Worm (Caenorhabditis elegans): ENCODE results near the gene tomm-40.

Gene tomm-40

DNA sequence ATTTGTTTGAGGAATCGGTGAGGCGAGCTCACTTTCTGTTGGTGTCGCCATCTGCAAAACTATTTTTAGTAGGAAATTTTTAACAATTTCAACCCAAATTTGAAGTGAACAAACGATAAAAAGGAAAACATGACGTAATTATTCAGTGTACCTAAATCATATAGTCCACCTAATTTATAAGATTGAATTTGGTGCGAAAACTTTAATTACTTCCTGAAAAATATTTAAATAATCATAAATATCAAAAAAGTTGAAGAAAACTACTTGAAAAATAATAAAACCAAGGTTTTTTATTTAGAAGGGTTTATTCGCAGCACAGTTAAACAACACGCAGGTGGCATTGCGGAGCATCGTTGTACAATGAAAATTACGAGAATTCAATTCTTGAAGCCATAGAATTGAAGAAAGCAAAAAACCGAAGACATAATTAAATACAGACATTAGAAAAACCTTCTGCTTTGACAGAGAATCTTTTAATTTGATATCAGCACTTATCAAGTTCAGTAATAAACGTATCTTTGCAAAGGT is at the start of gene tomm-40:
tomm-40 (minus strand) TSS at position 51 of the 528 bp plus-strand sequence.
- TF ChIP-seq F13C5.2 (tag; optimal IDR thresholded peaks at IDR 0.05), result peak; percentile 47
- no peak for TF ChIP-seq ama-1 (optimal IDR thresholded peaks at IDR 0.05)

DNA sequence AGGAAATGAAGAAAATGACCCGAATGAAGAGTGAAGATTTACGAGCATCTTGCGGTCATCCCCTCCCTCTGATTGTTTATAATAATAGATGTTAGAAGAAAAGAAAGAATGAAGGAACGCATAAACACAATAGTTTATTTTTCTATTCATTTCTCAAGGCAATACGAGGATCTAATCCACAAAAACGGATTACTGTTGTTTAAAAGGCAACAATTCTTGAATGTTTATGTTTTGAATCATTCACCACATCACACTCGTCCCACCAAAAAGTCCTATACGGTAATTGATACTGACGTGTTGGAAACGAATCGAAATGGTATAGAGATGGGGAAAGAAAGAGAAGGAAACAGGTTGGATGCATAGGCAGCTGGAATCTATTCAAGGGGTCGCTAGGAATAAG is 48.3 kb upstream of the tomm-40 start:
- no peak for TF ChIP-seq flt-1 (GFP tag; IDR thresholded peaks at IDR 0.05)
- TF ChIP-seq ets-7 (tag; optimal IDR thresholded peaks at IDR 0.05), result no peak

DNA sequence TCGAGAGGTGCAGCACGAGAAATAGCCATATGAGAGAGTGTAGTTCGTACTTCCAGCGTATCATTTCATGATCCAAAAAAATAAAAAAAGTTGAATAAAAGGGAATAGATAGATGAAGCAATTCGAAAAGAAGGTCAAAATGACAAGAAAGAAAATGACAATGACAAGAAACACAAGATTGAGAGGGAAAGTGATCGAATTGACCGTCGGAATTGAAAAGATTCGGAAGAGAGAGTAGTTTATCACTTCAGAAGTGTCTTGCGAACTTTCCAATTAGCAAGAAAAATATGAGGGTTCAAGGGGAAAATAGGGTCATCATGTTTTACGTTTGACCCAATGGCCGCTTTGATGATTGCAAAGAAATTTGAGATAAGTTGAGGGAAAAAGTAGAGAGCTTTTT is 46.3 kb upstream of the tomm-40 start, which contains the start of gene dep-1:
dep-1 (minus strand) TSS at position 95 of the 400 bp plus-strand sequence.
- TF ChIP-seq tra-4 (tag; optimal IDR thresholded peaks at IDR 0.05), result no peak
- TF ChIP-seq ceh-36 (tag; optimal IDR thresholded peaks at IDR 0.05), result no peak
- no peak for TF ChIP-seq ama-1 (optimal IDR thresholded peaks at IDR 0.05)
- TF ChIP-seq hnd-1 (tag; optimal IDR thresholded peaks at IDR 0.05), result no peak
- no peak for TF ChIP-seq tbx-11 (GFP tag; IDR thresholded peaks at IDR 0.05)
- TF ChIP-seq ceh-13 (GFP tag; optimal IDR thresholded peaks at IDR 0.05), result no peak
- TF ChIP-seq flt-1 (GFP tag; IDR thresholded peaks at IDR 0.05), result no peak
- TF ChIP-seq pes-1 (GFP tag; IDR thresholded peaks at IDR 0.05), result no peak
- no peak for TF ChIP-seq hmbx-1 (tag; optimal IDR thresholded peaks at IDR 0.05)

ce11 chrII:9017628-9018027 is 44.3 kb upstream of the tomm-40 start:
- no peak for TF ChIP-seq tbx-37 (GFP tag; conservative IDR thresholded peaks at IDR 0.05)
- TF ChIP-seq F13C5.2 (tag; optimal IDR thresholded peaks at IDR 0.05), result no peak
- TF ChIP-seq B0310.2 (tag; optimal IDR thresholded peaks at IDR 0.05), result no peak
- TF ChIP-seq scrt-1 (GFP tag; IDR thresholded peaks at IDR 0.05), result no peak
- TF ChIP-seq ets-7 (tag; optimal IDR thresholded peaks at IDR 0.05), result no peak
- TF ChIP-seq flt-1 (GFP tag; IDR thresholded peaks at IDR 0.05), result no peak
- TF ChIP-seq ceh-13 (GFP tag; optimal IDR thresholded peaks at IDR 0.05), result no peak
- no peak for TF ChIP-seq ceh-36 (tag; optimal IDR thresholded peaks at IDR 0.05)
- TF ChIP-seq sea-1 (GFP tag; conservative IDR thresholded peaks at IDR 0.05), result no peak
- TF ChIP-seq hnd-1 (tag; optimal IDR thresholded peaks at IDR 0.05), result no peak
- no peak for TF ChIP-seq pes-1 (GFP tag; IDR thresholded peaks at IDR 0.05)
- TF ChIP-seq aly-1 (tag; optimal IDR thresholded peaks at IDR 0.05), result no peak
- TF ChIP-seq ama-1 (optimal IDR thresholded peaks at IDR 0.05), result no peak
- TF ChIP-seq tra-4 (tag; optimal IDR thresholded peaks at IDR 0.05), result no peak
- TF ChIP-seq tbx-11 (GFP tag; IDR thresholded peaks at IDR 0.05), result no peak

- TF ChIP-seq scrt-1 (GFP tag; IDR thresholded peaks at IDR 0.05), result no peak
- TF ChIP-seq pes-1 (GFP tag; IDR thresholded peaks at IDR 0.05), result no peak
- no peak for TF ChIP-seq ceh-13 (GFP tag; optimal IDR thresholded peaks at IDR 0.05)
- no peak for TF ChIP-seq aly-1 (tag; optimal IDR thresholded peaks at IDR 0.05)
- TF ChIP-seq F13C5.2 (tag; optimal IDR thresholded peaks at IDR 0.05), result no peak
- TF ChIP-seq sea-1 (GFP tag; conservative IDR thresholded peaks at IDR 0.05), result no peak
- TF ChIP-seq B0310.2 (tag; optimal IDR thresholded peaks at IDR 0.05), result no peak
- TF ChIP-seq hmbx-1 (tag; optimal IDR thresholded peaks at IDR 0.05), result no peak
- no peak for TF ChIP-seq ceh-36 (tag; optimal IDR thresholded peaks at IDR 0.05)
- TF ChIP-seq hnd-1 (tag; optimal IDR thresholded peaks at IDR 0.05), result no peak
- no peak for TF ChIP-seq ama-1 (optimal IDR thresholded peaks at IDR 0.05)
- no peak for TF ChIP-seq tbx-37 (GFP tag; conservative IDR thresholded peaks at IDR 0.05)
- TF ChIP-seq tra-4 (tag; optimal IDR thresholded peaks at IDR 0.05), result no peak
- TF ChIP-seq tbx-11 (GFP tag; IDR thresholded peaks at IDR 0.05), result no peak
- no peak for TF ChIP-seq hmg-4 (GFP tag; optimal IDR thresholded peaks at IDR 0.05)
- no peak for TF ChIP-seq ets-7 (tag; optimal IDR thresholded peaks at IDR 0.05)
- TF ChIP-seq flt-1 (GFP tag; IDR thresholded peaks at IDR 0.05), result no peak
These were observed 41.6 kb upstream of the tomm-40 start for ce11 chrII:9014877-9015505.

DNA sequence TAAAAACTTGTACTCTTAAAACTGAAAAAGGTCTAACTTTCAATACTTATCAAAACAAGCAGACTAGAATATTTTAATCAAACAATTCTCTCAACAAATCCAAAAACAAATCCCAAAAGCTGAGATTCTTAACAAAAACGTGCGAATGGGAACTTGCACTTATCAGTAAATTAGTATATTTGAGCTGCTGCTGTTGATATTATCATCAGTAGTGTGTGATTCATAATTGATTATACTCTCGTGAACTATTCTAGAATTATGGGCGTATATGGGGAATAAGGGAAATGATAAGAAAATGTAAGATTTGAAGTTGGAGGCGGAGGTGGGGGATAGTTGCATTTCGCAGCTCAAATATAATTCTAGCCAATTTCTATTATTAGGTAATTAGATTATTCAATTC is 40.8 kb upstream of the tomm-40 start:
- no peak for TF ChIP-seq ceh-13 (GFP tag; optimal IDR thresholded peaks at IDR 0.05)
- TF ChIP-seq ceh-36 (tag; optimal IDR thresholded peaks at IDR 0.05), result no peak
- TF ChIP-seq F13C5.2 (tag; optimal IDR thresholded peaks at IDR 0.05), result no peak
- TF ChIP-seq flt-1 (GFP tag; IDR thresholded peaks at IDR 0.05), result no peak
- TF ChIP-seq aly-1 (tag; optimal IDR thresholded peaks at IDR 0.05), result no peak
- TF ChIP-seq sea-1 (GFP tag; conservative IDR thresholded peaks at IDR 0.05), result no peak
- TF ChIP-seq B0310.2 (tag; optimal IDR thresholded peaks at IDR 0.05), result no peak
- no peak for TF ChIP-seq hmbx-1 (tag; optimal IDR thresholded peaks at IDR 0.05)
- no peak for TF ChIP-seq ama-1 (optimal IDR thresholded peaks at IDR 0.05)
- no peak for TF ChIP-seq tbx-11 (GFP tag; IDR thresholded peaks at IDR 0.05)
- TF ChIP-seq hnd-1 (tag; optimal IDR thresholded peaks at IDR 0.05), result no peak
- no peak for TF ChIP-seq tra-4 (tag; optimal IDR thresholded peaks at IDR 0.05)
- no peak for TF ChIP-seq ets-7 (tag; optimal IDR thresholded peaks at IDR 0.05)
- no peak for TF ChIP-seq scrt-1 (GFP tag; IDR thresholded peaks at IDR 0.05)
- no peak for TF ChIP-seq hmg-4 (GFP tag; optimal IDR thresholded peaks at IDR 0.05)
- no peak for TF ChIP-seq tbx-37 (GFP tag; conservative IDR thresholded peaks at IDR 0.05)
- no peak for TF ChIP-seq pes-1 (GFP tag; IDR thresholded peaks at IDR 0.05)

ce11 chrII:9013341-9013740 is 40.0 kb upstream of the tomm-40 start:
- TF ChIP-seq ets-7 (tag; optimal IDR thresholded peaks at IDR 0.05) (no peak), aly-1 (tag; optimal IDR thresholded peaks at IDR 0.05) (no peak), ceh-36 (tag; optimal IDR thresholded peaks at IDR 0.05) (no peak), hmg-4 (GFP tag; optimal IDR thresholded peaks at IDR 0.05) (peak; percentile 12)

DNA sequence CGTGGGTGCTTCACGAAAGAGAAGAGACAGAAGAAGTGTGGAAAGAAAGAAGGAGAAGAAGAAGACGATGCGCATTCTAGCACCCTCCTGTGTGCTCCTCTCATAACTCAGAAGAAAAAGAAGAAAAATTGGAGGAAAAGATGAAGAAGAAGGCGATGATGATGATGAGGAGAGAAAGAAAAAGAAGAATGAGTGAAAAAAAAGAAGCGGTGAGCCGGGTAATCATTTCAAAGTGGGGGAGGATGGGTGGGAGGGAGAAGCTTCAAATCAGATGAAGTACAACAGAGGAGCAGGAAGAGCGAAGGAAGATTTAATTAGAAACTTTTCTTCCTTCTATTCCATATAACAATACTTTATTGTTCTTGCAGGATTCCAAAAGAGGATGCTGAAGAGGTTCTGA is 37.3 kb upstream of the tomm-40 start:
- TF ChIP-seq F13C5.2 (tag; optimal IDR thresholded peaks at IDR 0.05) (no peak), hmbx-1 (tag; optimal IDR thresholded peaks at IDR 0.05) (no peak), ets-7 (tag; optimal IDR thresholded peaks at IDR 0.05) (no peak), aly-1 (tag; optimal IDR thresholded peaks at IDR 0.05) (no peak), ceh-13 (GFP tag; optimal IDR thresholded peaks at IDR 0.05) (no peak), hnd-1 (tag; optimal IDR thresholded peaks at IDR 0.05) (no peak), B0310.2 (tag; optimal IDR thresholded peaks at IDR 0.05) (no peak), sea-1 (GFP tag; conservative IDR thresholded peaks at IDR 0.05) (no peak), tbx-11 (GFP tag; IDR thresholded peaks at IDR 0.05) (no peak), flt-1 (GFP tag; IDR thresholded peaks at IDR 0.05) (no peak), scrt-1 (GFP tag; IDR thresholded peaks at IDR 0.05) (no peak), tra-4 (tag; optimal IDR thresholded peaks at IDR 0.05) (no peak), pes-1 (GFP tag; IDR thresholded peaks at IDR 0.05) (no peak), hmg-4 (GFP tag; optimal IDR thresholded peaks at IDR 0.05) (no peak), ceh-36 (tag; optimal IDR thresholded peaks at IDR 0.05) (no peak), tbx-37 (GFP tag; conservative IDR thresholded peaks at IDR 0.05) (no peak)

Data from whole organism, early embryonic.